Fruit fly (Drosophila melanogaster): ENCODE measurements around the gene HLH3B.

The HLH3B gene

DNA sequence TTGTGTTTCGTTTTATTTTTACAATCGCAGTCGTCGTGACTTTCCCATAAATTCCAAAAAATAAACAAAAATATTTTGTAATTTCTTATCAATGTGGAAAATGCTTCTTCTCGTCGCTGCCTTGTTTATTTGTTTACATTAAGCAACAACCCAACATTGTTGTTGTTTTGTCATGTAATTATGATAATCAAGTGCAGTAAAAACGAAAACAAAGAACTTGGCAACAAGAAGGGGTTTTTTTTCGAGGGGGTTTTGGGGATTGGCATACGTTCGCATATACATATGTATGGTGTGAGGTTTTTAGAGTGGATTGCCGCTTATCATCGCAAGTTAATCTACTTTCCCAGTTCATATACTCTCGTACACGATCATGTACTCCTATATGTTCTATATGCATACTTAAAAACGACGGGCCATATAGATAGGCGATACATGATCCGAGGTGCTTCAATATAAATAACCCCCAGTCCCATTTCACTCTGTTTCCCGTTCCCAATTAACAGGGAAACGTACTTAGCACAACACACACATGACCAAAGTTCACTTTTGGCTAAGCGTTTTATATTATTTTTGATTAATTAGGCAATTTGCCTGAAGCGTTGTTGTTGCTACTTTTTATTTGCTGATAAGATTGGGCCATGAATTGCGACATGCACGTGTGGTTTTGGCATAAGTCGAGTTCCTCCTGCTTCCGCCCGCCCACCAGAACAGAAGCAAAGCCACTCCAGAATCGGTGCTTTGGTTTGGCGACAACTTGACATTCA, 27.8 kb downstream of the HLH3B start (continued):
- TF ChIP-seq CG10654 (GFP tag; optimal IDR thresholded peaks at IDR 0.05) (no peak), sqz (GFP tag; optimal IDR thresholded peaks at IDR 0.05) (peak; percentile 12), CG9727 (GFP tag; optimal IDR thresholded peaks at IDR 0.05) (no peak), org-1 (GFP tag; optimal IDR thresholded peaks at IDR 0.05) (no peak), croc (GFP tag; conservative IDR thresholded peaks at IDR 0.05) (no peak), trh (GFP tag; optimal IDR thresholded peaks at IDR 0.05) (no peak), kay (GFP tag; optimal IDR thresholded peaks at IDR 0.05) (no peak), CG12155 (GFP tag; optimal IDR thresholded peaks at IDR 0.05) (no peak), CG8089 (GFP tag; optimal IDR thresholded peaks at IDR 0.05) (no peak), CG6175 (GFP tag; IDR thresholded peaks at IDR 0.05) (no peak), CG12391 (tag; optimal IDR thresholded peaks at IDR 0.05) (no peak), CG10366 (GFP tag; IDR thresholded peaks at IDR 0.05) (no peak), CG8388 (GFP tag; optimal IDR thresholded peaks at IDR 0.05) (no peak), grau (tag; optimal IDR thresholded peaks at IDR 0.05) (no peak), Dp (GFP tag; optimal IDR thresholded peaks at IDR 0.05) (no peak), CG10565 (GFP tag; optimal IDR thresholded peaks at IDR 0.05) (no peak), Dip2 (GFP tag; IDR thresholded peaks at IDR 0.05) (no peak), bsh (GFP tag; optimal IDR thresholded peaks at IDR 0.05) (peak in 1 of 2 experiments; percentile 37), CG33213 (GFP tag; optimal IDR thresholded peaks at IDR 0.05) (no peak), CG17612 (GFP tag; IDR thresholded peaks at IDR 0.05) (no peak), CG4404 (GFP tag; IDR thresholded peaks at IDR 0.05) (no peak), zen (tag; optimal IDR thresholded peaks at IDR 0.05) (no peak), fu2 (GFP tag; optimal IDR thresholded peaks at IDR 0.05) (no peak), gsb-n (tag; optimal IDR thresholded peaks at IDR 0.05) (no peak), CG1024 (GFP tag; IDR thresholded peaks at IDR 0.05) (no peak), Ada2b (GFP tag; IDR thresholded peaks at IDR 0.05) (no peak), jumu (GFP tag; optimal IDR thresholded peaks at IDR 0.05) (no peak), Camta (GFP tag; optimal IDR thresholded peaks at IDR 0.05) (no peak), Hr39 (optimal IDR thresholded peaks at IDR 0.05) (no peak), eve (GFP tag; optimal IDR thresholded peaks at IDR 0.05) (peak in 1 of 2 experiments; percentile 72), luna (GFP tag; optimal IDR thresholded peaks at IDR 0.05) (no peak), Myb (GFP tag; optimal IDR thresholded peaks at IDR 0.05) (no peak), CG13624 (GFP tag; optimal IDR thresholded peaks at IDR 0.05) (no peak), MESR4 (GFP tag; optimal IDR thresholded peaks at IDR 0.05) (no peak), CG32772 (GFP tag; IDR thresholded peaks at IDR 0.05) (no peak), CG4360 (GFP tag; IDR thresholded peaks at IDR 0.05) (peak; percentile 42), B-H2 (GFP tag; optimal IDR thresholded peaks at IDR 0.05) (no peak), ken (GFP tag; IDR thresholded peaks at IDR 0.05) (no peak), Ets65A (GFP tag) (no peak), CG4730 (GFP tag; IDR thresholded peaks at IDR 0.05) (no peak), CG2889 (GFP tag; IDR thresholded peaks at IDR 0.05) (no peak), ara (GFP tag; IDR thresholded peaks at IDR 0.05) (no peak), Doc3 (GFP tag; IDR thresholded peaks at IDR 0.05; ENCODE audit: partially characterized antibody) (no peak), cato (GFP tag; optimal IDR thresholded peaks at IDR 0.05; ENCODE audit: borderline replicate concordance) (no peak), CG15269 (tag; optimal IDR thresholded peaks at IDR 0.05) (no peak), CG17328 (GFP tag; IDR thresholded peaks at IDR 0.05) (no peak), lmd (GFP tag; IDR thresholded peaks at IDR 0.05) (no peak), CG15514 (GFP tag; optimal IDR thresholded peaks at IDR 0.05) (peak; percentile 0), phol (tag; optimal IDR thresholded peaks at IDR 0.05) (no peak), pum (GFP tag; optimal IDR thresholded peaks at IDR 0.05) (no peak), pho (GFP tag; optimal IDR thresholded peaks at IDR 0.05) (no peak), Lhr (GFP tag; optimal IDR thresholded peaks at IDR 0.05) (no peak)
